Worm (Caenorhabditis elegans) whole organism, late embryonic: ENCODE results near the gene swsn-1.

Source experiments
- C38D4.7 ChIP-seq: fragments of 200-800 bp; sonication (Bioruptor generic); optimal IDR thresholded peaks from 2 replicates; lab custom pipeline; 2018; ENCODE audit warnings: mild to moderate bottlenecking, missing genetic modification characterization, moderate library complexity, missing compliant biosample characterization
- F13H6.1 ChIP-seq: sonication (generic microtip); optimal IDR thresholded peaks from 2 replicates; lab custom pipeline; 2016; ENCODE audit warnings: missing genetic modification characterization, missing compliant biosample characterization
- K02D7.2 ChIP-seq: sonication (generic microtip); optimal IDR thresholded peaks from 2 replicates; lab custom pipeline; 2017; ENCODE audit warnings: mild to moderate bottlenecking, missing genetic modification characterization, missing compliant biosample characterization
- K09A11.1 ChIP-seq: sonication (generic microtip); optimal IDR thresholded peaks from 2 replicates; lab custom pipeline; 2017; ENCODE audit warnings: antibody characterized with exemption, mild to moderate bottlenecking, missing genetic modification characterization, missing compliant biosample characterization; ENCODE audit not compliant: insufficient read depth
- ahr-1 ChIP-seq: sonication (generic microtip); optimal IDR thresholded peaks from 2 replicates; lab custom pipeline; 2016; ENCODE audit warnings: missing genetic modification characterization, missing compliant biosample characterization
- ama-1 ChIP-seq: fragments of 150-350 bp; optimal IDR thresholded peaks from 2 replicates; lab custom pipeline; 2014
- ceh-19 ChIP-seq: fragments of 200-800 bp; sonication (Bioruptor generic); optimal IDR thresholded peaks from 2 replicates; lab custom pipeline; 2018; ENCODE audit warnings: mild to moderate bottlenecking, missing genetic modification characterization, missing compliant biosample characterization
- ceh-2 ChIP-seq: sonication (generic microtip); optimal IDR thresholded peaks from 2 replicates; lab custom pipeline; 2016; ENCODE audit warnings: missing genotype, missing genetic modification characterization, missing compliant biosample characterization
- ceh-22 ChIP-seq: sonication (generic microtip); optimal IDR thresholded peaks from 2 replicates; lab custom pipeline; 2017; ENCODE audit warnings: missing biosample characterization, missing genetic modification characterization
- ceh-24 ChIP-seq: sonication (generic microtip); optimal IDR thresholded peaks from 2 replicates; lab custom pipeline; 2016; ENCODE audit warnings: mild to moderate bottlenecking, missing genetic modification characterization, missing compliant biosample characterization
- ceh-30 ChIP-seq: fragments of 150-350 bp; optimal IDR thresholded peaks from 2 replicates; lab custom pipeline; 2014; ENCODE audit warnings: missing biosample characterization, missing genetic modification characterization
- ceh-31 ChIP-seq: sonication (generic microtip); optimal IDR thresholded peaks from 2 replicates; lab custom pipeline; 2016; ENCODE audit warnings: missing genetic modification characterization, missing compliant biosample characterization
- ceh-34 ChIP-seq: sonication (generic microtip); optimal IDR thresholded peaks from 2 replicates; lab custom pipeline; 2016; ENCODE audit warnings: mild to moderate bottlenecking, missing genetic modification characterization, missing compliant biosample characterization
- ceh-6 ChIP-seq: fragments of 200-800 bp; sonication (Bioruptor generic); optimal IDR thresholded peaks from 2 replicates; lab custom pipeline; 2018; ENCODE audit warnings: mild to moderate bottlenecking, missing genetic modification characterization, missing compliant biosample characterization
- che-1 ChIP-seq: sonication (generic microtip); optimal IDR thresholded peaks from 2 replicates; lab custom pipeline; 2016; ENCODE audit warnings: mild to moderate bottlenecking, missing genetic modification characterization, missing compliant biosample characterization
- dmd-4 ChIP-seq: sonication (generic microtip); optimal IDR thresholded peaks from 2 replicates; lab custom pipeline; 2016; ENCODE audit warnings: borderline replicate concordance, missing genetic modification characterization, missing compliant biosample characterization
- dve-1 ChIP-seq: sonication (generic microtip); optimal IDR thresholded peaks from 2 replicates; lab custom pipeline; 2017; ENCODE audit warnings: antibody characterized with exemption, mild to moderate bottlenecking, missing genetic modification characterization, missing compliant biosample characterization
- elt-2 ChIP-seq: sonication (generic microtip); optimal IDR thresholded peaks from 2 replicates; lab custom pipeline; 2016; ENCODE audit warnings: missing genetic modification reagents, missing genetic modification characterization, missing compliant biosample characterization
- eyg-1 ChIP-seq: sonication (generic microtip); optimal IDR thresholded peaks from 2 replicates; lab custom pipeline; 2016; ENCODE audit warnings: missing genotype, missing genetic modification characterization, missing compliant biosample characterization
- fkh-10 ChIP-seq: fragments of 150-350 bp; optimal IDR thresholded peaks from 2 replicates; lab custom pipeline; 2014; ENCODE audit warnings: missing biosample characterization, missing genetic modification reagents, missing genetic modification characterization
- fkh-6 ChIP-seq: sonication (generic microtip); optimal IDR thresholded peaks from 2 replicates; lab custom pipeline; 2016; ENCODE audit warnings: missing genetic modification characterization, missing compliant biosample characterization
- gmeb-2 ChIP-seq: sonication (generic microtip); optimal IDR thresholded peaks from 2 replicates; lab custom pipeline; 2016; ENCODE audit warnings: missing genetic modification characterization, inconsistent platforms, missing compliant biosample characterization
- hlh-6 ChIP-seq: sonication (generic microtip); optimal IDR thresholded peaks from 2 replicates; lab custom pipeline; 2016; ENCODE audit warnings: missing genotype, missing genetic modification characterization, missing compliant biosample characterization
- hlh-8 ChIP-seq: sonication (generic microtip); optimal IDR thresholded peaks from 2 replicates; lab custom pipeline; 2016; ENCODE audit warnings: missing genotype, missing genetic modification characterization, missing compliant biosample characterization
- lin-11 ChIP-seq: fragments of 200-800 bp; sonication (Bioruptor generic); optimal IDR thresholded peaks from 2 replicates; lab custom pipeline; 2018; ENCODE audit warnings: mild to moderate bottlenecking, missing genetic modification characterization, missing compliant biosample characterization
- madf-2 ChIP-seq: sonication (generic microtip); optimal IDR thresholded peaks from 2 replicates; lab custom pipeline; 2017; ENCODE audit warnings: missing genetic modification characterization, missing compliant biosample characterization
- nfya-1 ChIP-seq: sonication (generic microtip); optimal IDR thresholded peaks from 2 replicates; lab custom pipeline; 2017; ENCODE audit warnings: missing genetic modification characterization, mild to moderate bottlenecking, missing compliant biosample characterization, antibody characterized with exemption, moderate library complexity
- nhr-11 ChIP-seq: fragments of 150-350 bp; optimal IDR thresholded peaks from 2 replicates; lab custom pipeline; 2014; ENCODE audit warnings: missing biosample characterization, missing genetic modification characterization
- npax-4 ChIP-seq: sonication (generic microtip); optimal IDR thresholded peaks from 2 replicates; lab custom pipeline; 2016; ENCODE audit warnings: missing genetic modification characterization, missing compliant biosample characterization
- pqm-1 ChIP-seq: sonication (generic microtip); optimal IDR thresholded peaks from 2 replicates; lab custom pipeline; 2016; ENCODE audit warnings: missing genetic modification characterization, missing compliant biosample characterization
- pros-1 ChIP-seq: fragments of 150-350 bp; optimal IDR thresholded peaks from 2 replicates; lab custom pipeline; 2014; ENCODE audit warnings: missing biosample characterization, missing genetic modification reagents, missing genetic modification characterization
- ref-2 ChIP-seq: sonication (generic microtip); optimal IDR thresholded peaks from 2 replicates; lab custom pipeline; 2016; ENCODE audit warnings: missing genetic modification characterization, missing compliant biosample characterization
- sdc-2 ChIP-seq: sonication (generic microtip); optimal IDR thresholded peaks from 2 replicates; lab custom pipeline; 2016; ENCODE audit warnings: missing genotype, missing genetic modification characterization, missing compliant biosample characterization
- sox-4 ChIP-seq: sonication (generic microtip); optimal IDR thresholded peaks from 2 replicates; lab custom pipeline; 2017; ENCODE audit warnings: mild to moderate bottlenecking, missing genetic modification characterization, inconsistent platforms, missing compliant biosample characterization
- tbx-2 ChIP-seq: sonication (generic microtip); optimal IDR thresholded peaks from 2 replicates; lab custom pipeline; 2016; ENCODE audit warnings: missing genetic modification characterization, missing compliant biosample characterization
- ttx-3 ChIP-seq: sonication (generic microtip); optimal IDR thresholded peaks from 2 replicates; lab custom pipeline; 2016; ENCODE audit warnings: missing genetic modification reagents, missing genetic modification characterization, missing compliant biosample characterization
- unc-3 ChIP-seq, 2 experiments: fragments of 200-800 bp in 1 of 2; sonication (Bioruptor generic) in 1 of 2; sonication (generic microtip) in 1 of 2; conservative IDR thresholded peaks in 1 of 2; optimal IDR thresholded peaks in 1 of 2; 2 replicates each; pipeline versions ENCODE4 v1.3.6 to Lab custom; 2016 to 2022; ENCODE audit warnings: missing compliant biosample characterization in 2 of 2, missing genetic modification characterization in 2 of 2, missing genetic modification reagents in 1 of 2
- unc-55 ChIP-seq: sonication (generic microtip); optimal IDR thresholded peaks from 2 replicates; lab custom pipeline; 2017; ENCODE audit warnings: missing biosample characterization, missing genetic modification reagents, missing genetic modification characterization
- unc-86 ChIP-seq: sonication (generic microtip); optimal IDR thresholded peaks from 2 replicates; lab custom pipeline; 2016; ENCODE audit warnings: missing genetic modification characterization, missing compliant biosample characterization
- zip-5 ChIP-seq: sonication (generic microtip); optimal IDR thresholded peaks from 2 replicates; lab custom pipeline; 2016; ENCODE audit warnings: missing genetic modification characterization, missing compliant biosample characterization
- ztf-16 ChIP-seq: sonication (generic microtip); optimal IDR thresholded peaks from 2 replicates; lab custom pipeline; 2017; ENCODE audit warnings: missing genetic modification characterization, missing compliant biosample characterization

The swsn-1 gene

DNA sequence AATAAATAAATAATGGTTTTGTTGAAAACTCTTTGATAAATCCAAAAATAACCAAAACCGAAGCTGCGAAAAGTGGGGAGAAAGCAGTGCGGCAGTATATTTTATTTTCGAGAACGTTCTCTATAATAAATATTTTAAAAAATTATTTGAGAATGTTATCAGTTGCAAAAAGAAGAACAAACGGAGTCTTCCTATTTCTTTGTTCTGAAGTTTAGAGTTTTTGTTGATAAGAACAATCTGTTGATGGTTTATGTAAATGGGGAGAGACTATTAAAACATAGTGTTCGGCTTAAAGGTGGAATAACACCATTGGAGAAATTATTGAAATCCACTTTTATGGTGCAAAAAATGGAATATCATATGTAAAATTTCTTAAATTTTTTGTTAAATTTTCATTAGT, 36.2 kb downstream of the swsn-1 start:
- TF ChIP-seq ceh-31 (tag; lab: Kevin White, UChicago) (no peak), ceh-24 (tag; lab: Kevin White, UChicago) (no peak), lin-11 (tag; lab: Kevin White, UChicago) (no peak), tbx-2 (tag; lab: Kevin White, UChicago) (no peak), ceh-2 (tag; lab: Kevin White, UChicago) (no peak), nhr-11 (tag; lab: Kevin White, UChicago) (no peak), fkh-10 (GFP tag; lab: Kevin White, UChicago) (no peak)

- TF ChIP-seq sox-4 (no peak), gmeb-2 (no peak), hlh-6 (no peak), unc-3 (GFP tag; conservative IDR thresholded peaks at IDR 0.05; lab: Robert Waterston, UW) (no peak), unc-3 (tag; optimal IDR thresholded peaks at IDR 0.05; lab: Kevin White, UChicago) (no peak), K02D7.2 (tag; lab: Kevin White, UChicago) (no peak), ztf-16 (tag; lab: Kevin White, UChicago) (no peak), ama-1 (lab: Kevin White, UChicago) (no peak), ahr-1 (tag; lab: Kevin White, UChicago) (no peak), ceh-2 (tag; lab: Kevin White, UChicago) (no peak), C38D4.7 (GFP tag; lab: Kevin White, UChicago) (no peak), ceh-34 (tag; lab: Kevin White, UChicago) (no peak), zip-5 (tag; lab: Kevin White, UChicago) (no peak), pqm-1 (tag; lab: Kevin White, UChicago) (no peak), sdc-2 (tag; lab: Kevin White, UChicago) (no peak), hlh-8 (no peak), dve-1 (tag; lab: Kevin White, UChicago) (no peak), che-1 (tag; lab: Kevin White, UChicago) (no peak), elt-2 (tag; lab: Kevin White, UChicago) (no peak)
Observed at ce11 chrV:20212584-20212983, 36.7 kb downstream of the swsn-1 start, which contains the start of gene Y113G7B.12. Gene Y113G7B.12, minus strand, starts transcription at chrV:20212684.

- TF ChIP-seq dmd-4 (tag; lab: Kevin White, UChicago): no peak
- TF ChIP-seq fkh-6 (tag; lab: Kevin White, UChicago): no peak
- no peak for TF ChIP-seq K02D7.2 (tag; lab: Kevin White, UChicago)
- no peak for TF ChIP-seq unc-55
- TF ChIP-seq ceh-6: no peak
- no peak for TF ChIP-seq K09A11.1
- TF ChIP-seq F13H6.1: no peak
- TF ChIP-seq pros-1 (tag; lab: Kevin White, UChicago): no peak
- TF ChIP-seq unc-86 (tag; lab: Kevin White, UChicago): no peak
- TF ChIP-seq eyg-1 (tag; lab: Kevin White, UChicago): no peak
- TF ChIP-seq ahr-1 (tag; lab: Kevin White, UChicago): no peak
Observed at ce11 chrV:20206086-20206485, 43.2 kb downstream of the swsn-1 start, which contains the start of the genes fbxb-59 and srbc-34. Gene fbxb-59, minus strand, starts transcription at chrV:20206186. Gene srbc-34, plus strand, starts transcription at chrV:20206318.

ce11 chrV:20203085-20203484, 46.2 kb downstream of the swsn-1 start, which contains the start of gene fbxa-113:
Gene fbxa-113, plus strand, starts transcription at chrV:20203385.
- TF ChIP-seq ttx-3 (tag; lab: Kevin White, UChicago) (no peak), ref-2 (tag; lab: Kevin White, UChicago) (no peak), che-1 (tag; lab: Kevin White, UChicago) (no peak), ceh-6 (no peak), npax-4 (no peak), ceh-30 (tag; lab: Kevin White, UChicago) (no peak), ceh-24 (tag; lab: Kevin White, UChicago) (no peak), elt-2 (tag; lab: Kevin White, UChicago) (no peak), ceh-22 (tag; lab: Kevin White, UChicago) (no peak), madf-2 (no peak), ceh-19 (GFP tag; lab: Kevin White, UChicago) (no peak), nfya-1 (no peak), dmd-4 (tag; lab: Kevin White, UChicago) (no peak), gmeb-2 (no peak)
